Worm (Caenorhabditis elegans) whole organism, mixed stage, embryonic: ENCODE data around the gene F32A11.1.

Experiments used
- ceh-39 ChIP-seq: fragments of 150-350 bp; optimal IDR thresholded peaks from 2 replicates; lab custom pipeline; 2014; ENCODE audit warnings: missing biosample characterization, missing genetic modification characterization
- ceh-43 ChIP-seq: fragments of 200-800 bp; sonication (Bioruptor generic); optimal IDR thresholded peaks from 2 replicates; lab custom pipeline; 2018; ENCODE audit warnings: mild to moderate bottlenecking, missing genetic modification characterization, moderate library complexity, missing compliant biosample characterization
- elt-1 ChIP-seq: sonication (generic microtip); optimal IDR thresholded peaks from 2 replicates; lab custom pipeline; 2017; ENCODE audit warnings: missing genetic modification characterization, mild to moderate bottlenecking, missing compliant biosample characterization, antibody characterized with exemption, moderate library complexity, borderline replicate concordance; ENCODE audit not compliant: insufficient read depth
- flh-1 ChIP-seq: fragments of 200-800 bp; sonication (Bioruptor generic); optimal IDR thresholded peaks from 2 replicates; lab custom pipeline; 2018; ENCODE audit warnings: mild to moderate bottlenecking, missing genetic modification characterization, moderate library complexity, missing compliant biosample characterization
- ham-2 ChIP-seq: fragments of 200-800 bp; sonication (Bioruptor generic); optimal IDR thresholded peaks from 2 replicates; lab custom pipeline; 2018; ENCODE audit warnings: mild to moderate bottlenecking, missing genetic modification characterization, missing compliant biosample characterization
- lin-13 ChIP-seq: fragments of 150-350 bp; optimal IDR thresholded peaks from 2 replicates; lab custom pipeline; 2014; ENCODE audit warnings: missing biosample characterization, missing genetic modification characterization
- nhr-12 ChIP-seq: fragments of 150-350 bp; optimal IDR thresholded peaks from 2 replicates; lab custom pipeline; 2014; ENCODE audit warnings: missing biosample characterization, missing genetic modification characterization
- nhr-2 ChIP-seq: fragments of 150-350 bp; optimal IDR thresholded peaks from 2 replicates; lab custom pipeline; 2014; ENCODE audit warnings: missing biosample characterization, missing genetic modification characterization
- nhr-237 ChIP-seq: fragments of 150-350 bp; optimal IDR thresholded peaks from 2 replicates; lab custom pipeline; 2014; ENCODE audit warnings: missing biosample characterization, missing genetic modification characterization
- nhr-28 ChIP-seq: fragments of 150-350 bp; optimal IDR thresholded peaks from 2 replicates; lab custom pipeline; 2014; ENCODE audit warnings: missing biosample characterization, missing genetic modification characterization
- nhr-76 ChIP-seq: sonication (generic microtip); optimal IDR thresholded peaks from 2 replicates; lab custom pipeline; 2017; ENCODE audit warnings: missing biosample characterization, missing genetic modification characterization
- snpc-4 ChIP-seq: fragments of 150-350 bp; optimal IDR thresholded peaks from 2 replicates; lab custom pipeline; 2014; ENCODE audit warnings: missing biosample characterization, missing genetic modification characterization
- sptf-1 ChIP-seq: sonication (generic microtip); optimal IDR thresholded peaks from 2 replicates; lab custom pipeline; 2017; ENCODE audit warnings: mild to moderate bottlenecking, missing genetic modification characterization, moderate library complexity, missing compliant biosample characterization
- ztf-11 ChIP-seq: fragments of 150-350 bp; optimal IDR thresholded peaks from 2 replicates; lab custom pipeline; 2014; ENCODE audit warnings: missing biosample characterization, missing genetic modification characterization

DNA sequence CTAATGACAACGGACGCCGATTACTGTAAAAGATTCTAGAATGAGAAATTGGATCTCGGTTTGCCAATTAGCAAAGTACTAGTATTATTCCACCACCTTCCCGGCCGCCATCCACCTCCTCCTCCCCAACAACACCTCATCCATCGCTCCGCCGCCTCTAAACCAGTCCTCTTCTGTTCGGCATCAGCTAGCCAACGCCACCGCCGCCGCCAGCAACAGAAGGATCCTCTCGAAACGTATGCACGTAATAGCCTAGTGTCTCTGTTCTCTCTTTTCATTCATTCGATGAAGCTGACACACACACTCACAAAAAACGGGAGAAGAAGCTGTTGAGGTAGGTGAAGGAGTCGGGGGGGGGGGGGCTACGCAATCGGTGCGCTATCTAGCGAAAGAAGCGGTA, 13.6 kb downstream of the F32A11.1 start:
- no peak for TF ChIP-seq nhr-28 (tag; lab: Kevin White, UChicago)
- no peak for TF ChIP-seq elt-1
- TF ChIP-seq nhr-76, result no peak
- TF ChIP-seq ceh-43, result no peak
- TF ChIP-seq nhr-12 (tag; lab: Kevin White, UChicago), result no peak
- no peak for TF ChIP-seq ceh-39 (tag; lab: Kevin White, UChicago)
- no peak for TF ChIP-seq ztf-11 (tag; lab: Kevin White, UChicago)
- no peak for TF ChIP-seq snpc-4
- no peak for TF ChIP-seq lin-13
- no peak for TF ChIP-seq flh-1 (GFP tag; lab: Kevin White, UChicago)
- TF ChIP-seq sptf-1 (tag; lab: Kevin White, UChicago), result no peak
- TF ChIP-seq nhr-2 (tag; lab: Kevin White, UChicago), result no peak
- TF ChIP-seq nhr-237 (tag; lab: Kevin White, UChicago), result no peak
- TF ChIP-seq ham-2, result no peak
